Fruit fly (Drosophila melanogaster) whole organism, embryonic: Measurements from ENCODE around the gene SkpC.

ENCODE experiments used
- Ada2b ChIP-seq: fragments of 200-800 bp; sonication (Bioruptor generic); IDR thresholded peaks from 2 replicates; pipeline ENCODE4 v1.3.6; 2022; ENCODE audit warnings: missing biosample characterization, missing genetic modification characterization
- Aef1 ChIP-seq: fragments of 200-800 bp; sonication (Bioruptor generic); IDR thresholded peaks from 3 replicates; pipeline ENCODE4 v1.3.6; 2022; ENCODE audit warnings: missing biosample characterization, missing genetic modification characterization
- Atf6 ChIP-seq: fragments of 200-800 bp; sonication (Bioruptor generic); IDR thresholded peaks from 2 replicates; pipeline ENCODE4 v1.3.6; 2022; ENCODE audit warnings: missing biosample characterization, missing genetic modification characterization
- Awh ChIP-seq: fragments of 200-800 bp; sonication (Bioruptor generic); IDR thresholded peaks from 2 replicates; pipeline ENCODE4, ENCODE4 v1.3.6; 2022; ENCODE audit warnings: missing biosample characterization, missing genetic modification characterization
- CG10979 ChIP-seq: fragments of 200-800 bp; sonication (Bioruptor generic); optimal IDR thresholded peaks from 2 replicates; lab custom pipeline; 2018; ENCODE audit warnings: missing biosample characterization, mild to moderate bottlenecking, missing genetic modification characterization, moderate library complexity
- CG14860 ChIP-seq: fragments of 200-800 bp; sonication (Bioruptor generic); IDR thresholded peaks from 3 replicates; pipeline ENCODE4 v1.3.6; 2022; ENCODE audit warnings: missing biosample characterization, missing genetic modification characterization; ENCODE audit not compliant: partially characterized antibody
- CG15479 ChIP-seq: fragments of 200-800 bp; sonication (Bioruptor generic); optimal IDR thresholded peaks from 3 replicates; lab custom pipeline; 2019; ENCODE audit warnings: missing biosample characterization, mild to moderate bottlenecking, missing genetic modification characterization, moderate library complexity
- CG16813 ChIP-seq: fragments of 200-800 bp; sonication (Bioruptor generic); IDR thresholded peaks from 3 replicates; pipeline ENCODE4 v1.3.6; 2022; ENCODE audit warnings: missing biosample characterization, missing genetic modification characterization; ENCODE audit not compliant: partially characterized antibody
- CG1792 ChIP-seq: fragments of 200-800 bp; sonication (Bioruptor generic); optimal IDR thresholded peaks from 2 replicates; lab custom pipeline; 2016; ENCODE audit warnings: missing biosample characterization, missing genetic modification characterization
- CG2712 ChIP-seq: fragments of 200-800 bp; optimal IDR thresholded peaks from 3 replicates; lab custom pipeline; 2019; ENCODE audit warnings: missing biosample characterization, mild to moderate bottlenecking, missing genetic modification characterization, moderate library complexity
- CG2875 ChIP-seq: fragments of 200-800 bp; sonication (Bioruptor generic); optimal IDR thresholded peaks from 2 replicates; lab custom pipeline; 2017; ENCODE audit warnings: missing biosample characterization, mild to moderate bottlenecking, missing genetic modification characterization, missing genetic modification reagents
- CG30431 ChIP-seq: fragments of 200-800 bp; sonication (Bioruptor generic); optimal IDR thresholded peaks from 2 replicates; lab custom pipeline; 2017; ENCODE audit warnings: missing biosample characterization, missing genetic modification characterization
- CG3065 ChIP-seq: fragments of 200-800 bp; sonication (Bioruptor generic); optimal IDR thresholded peaks from 2 replicates; lab custom pipeline; 2016; ENCODE audit warnings: missing biosample characterization, missing genetic modification characterization
- CG3726 ChIP-seq: fragments of 200-800 bp; sonication (Bioruptor generic); IDR thresholded peaks from 3 replicates; pipeline ENCODE4, ENCODE4 v1.3.6; 2022; ENCODE audit warnings: missing biosample characterization, missing genetic modification characterization
- CG3838 ChIP-seq: fragments of 200-800 bp; sonication (Bioruptor generic); optimal IDR thresholded peaks from 3 replicates; lab custom pipeline; 2016; ENCODE audit warnings: missing biosample characterization, missing genetic modification characterization
- CG4424 ChIP-seq: fragments of 200-800 bp; sonication (Bioruptor generic); optimal IDR thresholded peaks from 3 replicates; lab custom pipeline; 2016; ENCODE audit warnings: missing biosample characterization, missing genetic modification characterization
- CG4730 ChIP-seq: fragments of 200-800 bp; sonication (Bioruptor generic); IDR thresholded peaks from 2 replicates; pipeline ENCODE4 v1.3.6; 2022; ENCODE audit warnings: missing biosample characterization, missing genetic modification characterization
- CG6683 ChIP-seq: fragments of 200-800 bp; sonication (Bioruptor generic); optimal IDR thresholded peaks from 2 replicates; lab custom pipeline; 2017; ENCODE audit warnings: missing biosample characterization, mild to moderate bottlenecking, missing genetic modification characterization, missing genetic modification reagents
- CG6813 ChIP-seq: fragments of 200-800 bp; sonication (Bioruptor generic); optimal IDR thresholded peaks from 2 replicates; lab custom pipeline; 2017; ENCODE audit warnings: missing biosample characterization, missing genetic modification characterization, mild to moderate bottlenecking, moderate library complexity, missing genetic modification reagents
- CG7357 ChIP-seq: fragments of 200-800 bp; sonication (Bioruptor generic); IDR thresholded peaks from 3 replicates; pipeline ENCODE4 v1.3.6; 2022; ENCODE audit warnings: missing biosample characterization, missing genetic modification characterization
- CG9797 ChIP-seq: fragments of 200-800 bp; sonication (Bioruptor generic); optimal IDR thresholded peaks from 3 replicates; lab custom pipeline; 2018; ENCODE audit warnings: missing biosample characterization, mild to moderate bottlenecking, missing genetic modification characterization
- Deaf1 ChIP-seq: fragments of 200-800 bp; optimal IDR thresholded peaks from 3 replicates; lab custom pipeline; 2019; ENCODE audit warnings: missing biosample characterization, mild to moderate bottlenecking, missing genetic modification characterization, moderate library complexity
- Dfd ChIP-seq, 2 experiments: fragments of >200 bp; optimal IDR thresholded peaks; 2 replicates each; lab custom pipeline; 2017; ENCODE audit warnings: missing biosample characterization in 2 of 2, missing genetic modification characterization in 2 of 2
- Eip74EF ChIP-seq, 2 experiments: fragments of 200-800 bp in 1 of 2; fragments of >200 bp in 1 of 2; sonication (Bioruptor generic) in 1 of 2; optimal IDR thresholded peaks; 2 replicates each; lab custom pipeline; 2017 to 2019; ENCODE audit warnings: missing biosample characterization in 2 of 2, missing genetic modification characterization in 2 of 2, mild to moderate bottlenecking in 1 of 2, moderate library complexity in 1 of 2
- Fer3 ChIP-seq: fragments of 200-800 bp; sonication (Bioruptor generic); optimal IDR thresholded peaks from 2 replicates; lab custom pipeline; 2018; ENCODE audit warnings: missing biosample characterization, mild to moderate bottlenecking, missing genetic modification characterization, moderate library complexity
- HmgZ ChIP-seq: fragments of 200-800 bp; sonication (Bioruptor generic); optimal IDR thresholded peaks from 2 replicates; lab custom pipeline; 2018; ENCODE audit warnings: missing biosample characterization, mild to moderate bottlenecking, missing genetic modification characterization
- Jarid2 ChIP-seq: fragments of 200-800 bp; sonication (Bioruptor generic); optimal IDR thresholded peaks from 3 replicates; lab custom pipeline; 2017; ENCODE audit warnings: mild to moderate bottlenecking, missing biosample characterization, missing genetic modification reagents, missing genetic modification characterization
- bbx ChIP-seq: fragments of 200-800 bp; sonication (Bioruptor generic); IDR thresholded peaks from 2 replicates; pipeline ENCODE4 v1.3.6; 2022; ENCODE audit warnings: missing biosample characterization, missing genetic modification characterization; ENCODE audit not compliant: partially characterized antibody
- chinmo ChIP-seq: fragments of 200-800 bp; sonication (Bioruptor generic); IDR thresholded peaks from 4 replicates; pipeline ENCODE4 v1.3.6; 2022; ENCODE audit warnings: missing biosample characterization, missing genetic modification characterization; ENCODE audit not compliant: partially characterized antibody
- chn ChIP-seq: fragments of 200-800 bp; sonication (Bioruptor generic); optimal IDR thresholded peaks from 2 replicates; lab custom pipeline; 2016; ENCODE audit warnings: missing biosample characterization, missing genetic modification characterization
- ci ChIP-seq: fragments of 200-800 bp; sonication (Bioruptor generic); IDR thresholded peaks from 3 replicates; pipeline ENCODE4 v1.3.6; 2022; ENCODE audit warnings: missing biosample characterization, missing genetic modification characterization
- eve ChIP-seq, 2 experiments: fragments of >200 bp; optimal IDR thresholded peaks; 2 replicates each; lab custom pipeline; 2017; ENCODE audit warnings: missing biosample characterization in 2 of 2, missing genetic modification characterization in 2 of 2
- fru ChIP-seq: fragments of >200 bp; optimal IDR thresholded peaks from 2 replicates; lab custom pipeline; 2017
- gem ChIP-seq: fragments of 200-800 bp; sonication (Bioruptor generic); optimal IDR thresholded peaks from 2 replicates; lab custom pipeline; 2019; ENCODE audit warnings: missing biosample characterization, mild to moderate bottlenecking, missing genetic modification characterization, moderate library complexity
- gro ChIP-seq: fragments of 200-800 bp; sonication (Bioruptor generic); optimal IDR thresholded peaks from 2 replicates; lab custom pipeline; 2016; ENCODE audit warnings: missing biosample characterization, missing genetic modification characterization
- gt ChIP-seq: fragments of 200-800 bp; sonication (Bioruptor generic); IDR thresholded peaks from 2 replicates; pipeline ENCODE4 v1.3.6; 2022; ENCODE audit warnings: missing biosample characterization, missing genetic modification characterization
- hb ChIP-seq: fragments of 200-800 bp; sonication (Bioruptor generic); IDR thresholded peaks from 3 replicates; pipeline ENCODE4 v1.3.6; 2022; ENCODE audit warnings: missing biosample characterization, missing genetic modification characterization; ENCODE audit not compliant: partially characterized antibody
- hbn ChIP-seq: fragments of 200-800 bp; sonication (Bioruptor generic); IDR thresholded peaks from 2 replicates; pipeline ENCODE4 v1.3.6; 2022; ENCODE audit warnings: missing biosample characterization, missing genetic modification characterization; ENCODE audit not compliant: partially characterized antibody
- mam ChIP-seq: fragments of 200-800 bp; sonication (Bioruptor generic); optimal IDR thresholded peaks from 3 replicates; lab custom pipeline; 2016; ENCODE audit warnings: missing biosample characterization, missing genetic modification characterization
- p53 ChIP-seq: fragments of 200-800 bp; sonication (Bioruptor generic); optimal IDR thresholded peaks from 2 replicates; lab custom pipeline; 2016; ENCODE audit warnings: missing biosample characterization, missing genetic modification characterization
- pros ChIP-seq: fragments of 200-800 bp; sonication (Bioruptor generic); optimal IDR thresholded peaks from 3 replicates; lab custom pipeline; 2019; ENCODE audit warnings: missing biosample characterization, mild to moderate bottlenecking, missing genetic modification characterization, moderate library complexity
- repo ChIP-seq: fragments of 200-800 bp; sonication (Bioruptor generic); optimal IDR thresholded peaks from 2 replicates; lab custom pipeline; 2016; ENCODE audit warnings: missing biosample characterization, missing genetic modification characterization
- salm ChIP-seq: fragments of 200-800 bp; sonication (Bioruptor generic); optimal IDR thresholded peaks from 2 replicates; lab custom pipeline; 2018; ENCODE audit warnings: missing biosample characterization, mild to moderate bottlenecking, missing genetic modification characterization
- so ChIP-seq: fragments of 200-800 bp; sonication (Bioruptor generic); IDR thresholded peaks from 3 replicates; pipeline ENCODE4 v1.3.6; 2022; ENCODE audit warnings: missing biosample characterization, missing genetic modification characterization
- sqz ChIP-seq: fragments of 200-800 bp; sonication (Bioruptor generic); optimal IDR thresholded peaks from 3 replicates; lab custom pipeline; 2018; ENCODE audit warnings: missing biosample characterization, mild to moderate bottlenecking, missing genetic modification characterization
- stwl ChIP-seq: fragments of 200-800 bp; sonication (Bioruptor generic); optimal IDR thresholded peaks from 3 replicates; lab custom pipeline; 2018; ENCODE audit warnings: missing biosample characterization, mild to moderate bottlenecking, missing genetic modification characterization, moderate library complexity
- sug ChIP-seq: fragments of 200-800 bp; optimal IDR thresholded peaks from 2 replicates; lab custom pipeline; 2019; ENCODE audit warnings: missing biosample characterization, mild to moderate bottlenecking, missing genetic modification characterization, moderate library complexity
- wdn ChIP-seq: fragments of 200-800 bp; sonication (Bioruptor generic); IDR thresholded peaks from 2 replicates; pipeline ENCODE4 v1.3.6; 2022; ENCODE audit warnings: missing biosample characterization, missing genetic modification characterization
- zen ChIP-seq: fragments of 200-800 bp; sonication (Bioruptor generic); optimal IDR thresholded peaks from 3 replicates; lab custom pipeline; 2018; ENCODE audit warnings: missing biosample characterization, mild to moderate bottlenecking, missing genetic modification characterization, moderate library complexity

SkpC gene

dm6 chrX:19851095-19851988 lies 35.5 kb downstream of the SkpC start (continued):
- TF ChIP-seq hbn (GFP tag; lab: Robert Waterston, UW) (no peak; the same call in 1 of the 2 replicates), CG14860 (GFP tag; lab: Robert Waterston, UW) (no peak), eve (GFP tag; optimal IDR thresholded peaks at IDR 0.05; lab: Kevin White, UChicago) (no peak), Jarid2 (GFP tag; lab: Kevin White, UChicago) (peak; percentile 33), HmgZ (no peak), zen (no peak), CG3726 (GFP tag; lab: Robert Waterston, UW) (no peak), CG1792 (GFP tag; lab: Kevin White, UChicago) (no peak), CG4424 (no peak), CG4730 (no peak), CG10979 (tag; lab: Kevin White, UChicago) (no peak), CG3838 (GFP tag; lab: Kevin White, UChicago) (no peak), so (GFP tag; lab: Robert Waterston, UW) (no peak), CG15479 (GFP tag; lab: Kevin White, UChicago) (peak; percentile 55), gro (GFP tag; lab: Kevin White, UChicago) (no peak), Dfd (GFP tag; optimal IDR thresholded peaks at IDR 0.05; lab: Kevin White, UChicago) (no peak), bbx (GFP tag; lab: Robert Waterston, UW) (no peak), pros (GFP tag; lab: Kevin White, UChicago) (peak; percentile 80), sqz (GFP tag; lab: Kevin White, UChicago) (peak; percentile 57), chinmo (GFP tag; lab: Robert Waterston, UW) (0 out of 4 replicates have a peak, but pooled peaks have one; percentile 14), Ada2b (GFP tag; lab: Robert Waterston, UW) (no peak), CG7357 (no peak), Deaf1 (peak; percentile 5), hb (GFP tag; lab: Robert Waterston, UW) (no peak), sug (tag; lab: Kevin White, UChicago) (no peak), CG2712 (tag; lab: Kevin White, UChicago) (no peak), p53 (GFP tag; lab: Kevin White, UChicago) (no peak), Aef1 (GFP tag; lab: Robert Waterston, UW) (no peak), CG30431 (GFP tag; lab: Kevin White, UChicago) (no peak), gem (tag; lab: Kevin White, UChicago) (no peak), wdn (GFP tag; lab: Robert Waterston, UW) (no peak), CG9797 (GFP tag; lab: Kevin White, UChicago) (no peak), repo (GFP tag; lab: Kevin White, UChicago) (no peak), CG6683 (no peak), salm (tag; lab: Kevin White, UChicago) (no peak), ci (no peak), fru (no peak), Eip74EF (GFP tag; optimal IDR thresholded peaks at IDR 0.05; lab: Kevin White, UChicago) (no peak), Atf6 (GFP tag; lab: Robert Waterston, UW) (no peak), gt (GFP tag; lab: Robert Waterston, UW) (no peak), CG6813 (GFP tag; lab: Kevin White, UChicago) (no peak), stwl (no peak), mam (no peak), chn (GFP tag; lab: Kevin White, UChicago) (no peak), CG16813 (GFP tag; lab: Robert Waterston, UW) (no peak), CG3065 (GFP tag; lab: Kevin White, UChicago) (no peak), CG2875 (GFP tag; lab: Kevin White, UChicago) (no peak), Awh (GFP tag; lab: Robert Waterston, UW) (no peak), Fer3 (tag; lab: Kevin White, UChicago) (no peak)
